Worm (Caenorhabditis elegans) whole organism, L4 larva: Measurements from ENCODE around the gene C49C3.21.

ENCODE experiments used
- R02D3.7 ChIP-seq: fragments of 150-350 bp; sonication (generic microtip); optimal IDR thresholded peaks from 3 replicates; lab custom pipeline; 2014; ENCODE audit warnings: missing biosample characterization, missing genetic modification characterization
- T26A8.4 ChIP-seq: fragments of 200-800 bp; sonication (Bioruptor generic); IDR thresholded peaks from 2 replicates; pipeline ENCODE4 v1.3.6; 2022; ENCODE audit warnings: missing genetic modification characterization, missing compliant biosample characterization
- ZK337.2 ChIP-seq: fragments of 200-800 bp; sonication (Bioruptor generic); IDR thresholded peaks from 2 replicates; pipeline ENCODE4 v1.3.6; 2022; ENCODE audit warnings: missing genetic modification reagents, missing genetic modification characterization, missing compliant biosample characterization
- aha-1 ChIP-seq: fragments of 150-350 bp; peaks from one replicate; lab custom pipeline; 2014; ENCODE audit warnings: missing biosample characterization, missing genetic modification characterization
- aly-2 ChIP-seq: sonication (generic microtip); optimal IDR thresholded peaks from 2 replicates; lab custom pipeline; 2018; ENCODE audit warnings: missing biosample characterization, missing genetic modification characterization
- ama-1 ChIP-seq: fragments of 150-350 bp; optimal IDR thresholded peaks from 2 replicates; lab custom pipeline; 2014; ENCODE audit warnings: inconsistent platforms, mixed read lengths
- arid-1 ChIP-seq: fragments of 200-800 bp; sonication (Bioruptor generic); conservative IDR thresholded peaks from 2 replicates; pipeline ENCODE4 v1.3.6; 2022; ENCODE audit warnings: missing genetic modification reagents, missing genetic modification characterization, missing compliant biosample characterization
- attf-4 ChIP-seq: sonication (generic microtip); optimal IDR thresholded peaks from 3 replicates; lab custom pipeline; 2017; ENCODE audit warnings: missing biosample characterization, missing genetic modification characterization
- ceh-20 ChIP-seq: fragments of 200-800 bp; sonication (Bioruptor generic); IDR thresholded peaks from 2 replicates; pipeline ENCODE4 v1.3.6; 2022; ENCODE audit warnings: missing genetic modification reagents, missing genetic modification characterization, missing compliant biosample characterization
- ceh-32 ChIP-seq: sonication (generic microtip); optimal IDR thresholded peaks from 2 replicates; lab custom pipeline; 2016; ENCODE audit warnings: mild to moderate bottlenecking, missing genetic modification characterization, missing compliant biosample characterization; ENCODE audit not compliant: poor library complexity
- ceh-44 ChIP-seq: fragments of 200-800 bp; sonication (Bioruptor generic); IDR thresholded peaks from 2 replicates; pipeline ENCODE4 v1.3.6; 2022; ENCODE audit warnings: missing genetic modification reagents, missing genetic modification characterization, missing compliant biosample characterization
- ceh-62 ChIP-seq: sonication (generic microtip); optimal IDR thresholded peaks from 2 replicates; lab custom pipeline; 2017; ENCODE audit warnings: missing biosample characterization, missing genetic modification characterization
- ctbp-1 ChIP-seq: fragments of 200-800 bp; sonication (Bioruptor generic); IDR thresholded peaks from 2 replicates; pipeline ENCODE4 v1.3.6; 2022; ENCODE audit warnings: missing genetic modification reagents, missing genetic modification characterization, missing compliant biosample characterization
- daf-16 ChIP-seq, 3 experiments: sonication (generic microtip); optimal IDR thresholded peaks; 2 replicates each; lab custom pipeline; 2016 to 2017; ENCODE audit warnings: missing genetic modification characterization in 3 of 3, missing genetic modification reagents in 3 of 3, mild to moderate bottlenecking in 2 of 3, missing compliant biosample characterization in 2 of 3, missing biosample characterization in 1 of 3, moderate library complexity in 1 of 3
- dmd-6 ChIP-seq: fragments of 200-800 bp; sonication (Bioruptor generic); IDR thresholded peaks from 2 replicates; pipeline ENCODE4 v1.3.6; 2022; ENCODE audit warnings: missing genetic modification reagents, missing genetic modification characterization, missing compliant biosample characterization
- dve-1 ChIP-seq: sonication (generic microtip); optimal IDR thresholded peaks from 2 replicates; lab custom pipeline; 2017; ENCODE audit warnings: antibody characterized with exemption, mild to moderate bottlenecking, missing genetic modification characterization, missing compliant biosample characterization; ENCODE audit not compliant: insufficient read depth
- fos-1 ChIP-seq: fragments of 150-350 bp; optimal IDR thresholded peaks from 2 replicates; lab custom pipeline; 2014; ENCODE audit warnings: missing biosample characterization, missing genetic modification characterization
- hlh-11 ChIP-seq: fragments of 200-800 bp; sonication (Bioruptor generic); optimal IDR thresholded peaks from 2 replicates; lab custom pipeline; 2018; ENCODE audit warnings: mild to moderate bottlenecking, missing genetic modification characterization, missing compliant biosample characterization
- hlh-30 ChIP-seq: sonication (generic microtip); optimal IDR thresholded peaks from 2 replicates; lab custom pipeline; 2017; ENCODE audit warnings: antibody characterized with exemption, mild to moderate bottlenecking, missing genetic modification characterization, missing compliant biosample characterization; ENCODE audit not compliant: insufficient read depth
- hmg-1.1 ChIP-seq: fragments of 200-800 bp; sonication (Bioruptor generic); IDR thresholded peaks from 2 replicates; pipeline ENCODE4 v1.3.6; 2022; ENCODE audit warnings: missing genetic modification reagents, missing genetic modification characterization, missing compliant biosample characterization
- lim-7 ChIP-seq: fragments of 200-800 bp; sonication (Bioruptor generic); IDR thresholded peaks from 2 replicates; pipeline ENCODE4 v1.3.6; 2022; ENCODE audit warnings: missing genetic modification characterization, missing compliant biosample characterization
- lin-13 ChIP-seq: fragments of 150-350 bp; optimal IDR thresholded peaks from 2 replicates; lab custom pipeline; 2014; ENCODE audit warnings: missing biosample characterization, missing genetic modification reagents, missing genetic modification characterization
- lin-15B ChIP-seq: fragments of 150-350 bp; sonication (generic microtip); optimal IDR thresholded peaks from 3 replicates; lab custom pipeline; 2014; ENCODE audit warnings: missing biosample characterization, missing genetic modification characterization
- madf-9 ChIP-seq: fragments of 200-800 bp; sonication (Bioruptor generic); conservative IDR thresholded peaks from 2 replicates; pipeline ENCODE4 v1.3.6; 2022; ENCODE audit warnings: missing genetic modification reagents, missing genetic modification characterization, missing compliant biosample characterization
- mdl-1 ChIP-seq, 2 experiments: fragments of 150-350 bp in 1 of 2; sonication (generic microtip) in 1 of 2; optimal IDR thresholded peaks; 2 replicates each; lab custom pipeline; 2014 to 2017; ENCODE audit warnings: missing biosample characterization in 2 of 2, missing genetic modification characterization in 2 of 2
- mep-1 ChIP-seq: fragments of 150-350 bp; sonication (generic microtip); optimal IDR thresholded peaks from 3 replicates; lab custom pipeline; 2014; ENCODE audit warnings: missing biosample characterization, missing genetic modification characterization
- mes-2 ChIP-seq: sonication (generic microtip); optimal IDR thresholded peaks from 2 replicates; lab custom pipeline; 2016; ENCODE audit warnings: missing genotype, mild to moderate bottlenecking, missing genetic modification characterization, missing compliant biosample characterization; ENCODE audit not compliant: poor library complexity, severe bottlenecking
- mxl-3 ChIP-seq: fragments of 200-800 bp; sonication (Bioruptor generic); optimal IDR thresholded peaks from 2 replicates; lab custom pipeline; 2018; ENCODE audit warnings: mild to moderate bottlenecking, missing genetic modification characterization, missing compliant biosample characterization
- nhr-11 ChIP-seq: fragments of 150-350 bp; optimal IDR thresholded peaks from 2 replicates; lab custom pipeline; 2014; ENCODE audit warnings: missing biosample characterization, missing genetic modification characterization
- nhr-111 ChIP-seq: fragments of 200-800 bp; sonication (Bioruptor generic); optimal IDR thresholded peaks from 2 replicates; lab custom pipeline; 2018; ENCODE audit warnings: mild to moderate bottlenecking, missing genetic modification characterization, missing compliant biosample characterization
- nhr-28 ChIP-seq: fragments of 150-350 bp; optimal IDR thresholded peaks from 2 replicates; lab custom pipeline; 2014; ENCODE audit warnings: missing biosample characterization, missing genetic modification characterization
- nhr-41 ChIP-seq: fragments of 200-800 bp; sonication (Bioruptor generic); IDR thresholded peaks from 2 replicates; pipeline ENCODE4 v1.3.6; 2022; ENCODE audit warnings: missing genetic modification reagents, missing genetic modification characterization, missing compliant biosample characterization
- nhr-48 ChIP-seq: sonication (generic microtip); optimal IDR thresholded peaks from 2 replicates; lab custom pipeline; 2016; ENCODE audit warnings: mild to moderate bottlenecking, missing genetic modification characterization, missing compliant biosample characterization
- nhr-6 ChIP-seq: fragments of 150-350 bp; optimal IDR thresholded peaks from 2 replicates; lab custom pipeline; 2014; ENCODE audit warnings: missing biosample characterization, missing genetic modification characterization
- pha-4 ChIP-seq, 2 experiments: fragments of 150-350 bp in 1 of 2; fragments of 200-800 bp in 1 of 2; sonication (Bioruptor generic) in 1 of 2; IDR thresholded peaks in 1 of 2; optimal IDR thresholded peaks in 1 of 2; 2 replicates each; pipeline versions ENCODE4 v1.3.6 to Lab custom; 2014 to 2022; ENCODE audit warnings: missing genetic modification characterization in 2 of 2, missing genetic modification reagents in 2 of 2, missing biosample characterization in 1 of 2, missing compliant biosample characterization in 1 of 2
- pqm-1 ChIP-seq: sonication (generic microtip); optimal IDR thresholded peaks from 2 replicates; lab custom pipeline; 2017; ENCODE audit warnings: missing biosample characterization, missing genetic modification characterization
- tag-97 ChIP-seq: fragments of 200-800 bp; sonication (Bioruptor generic); IDR thresholded peaks from 2 replicates; pipeline ENCODE4 v1.3.6; 2022; ENCODE audit warnings: missing genetic modification characterization, missing compliant biosample characterization
- tra-1 ChIP-seq: fragments of 200-800 bp; sonication (Bioruptor generic); IDR thresholded peaks from 2 replicates; pipeline ENCODE4 v1.3.6; 2022; ENCODE audit warnings: missing genetic modification reagents, missing genetic modification characterization, missing compliant biosample characterization
- unc-130 ChIP-seq: sonication (generic microtip); optimal IDR thresholded peaks from 2 replicates; lab custom pipeline; 2016; ENCODE audit warnings: missing genetic modification reagents, missing genetic modification characterization, missing compliant biosample characterization
- unc-39 ChIP-seq: sonication (generic microtip); optimal IDR thresholded peaks from 2 replicates; lab custom pipeline; 2017; ENCODE audit warnings: missing biosample characterization, missing genetic modification characterization
- unc-62 ChIP-seq, 3 experiments: fragments of 150-350 bp in 1 of 3; sonication (generic microtip); optimal IDR thresholded peaks in 2 of 3; peaks in 1 of 3; 1 replicate in 1 of 3; 2 replicates in 2 of 3; lab custom pipeline; 2014 to 2017; ENCODE audit warnings: missing biosample characterization in 3 of 3, missing genetic modification characterization in 3 of 3, missing genetic modification reagents in 3 of 3, missing genotype in 1 of 3
- zag-1 ChIP-seq: fragments of 150-350 bp; optimal IDR thresholded peaks from 2 replicates; lab custom pipeline; 2014; ENCODE audit warnings: missing biosample characterization, missing genetic modification characterization
- zip-11 ChIP-seq: fragments of 200-800 bp; sonication (Bioruptor generic); IDR thresholded peaks from 2 replicates; pipeline ENCODE4 v1.3.6; 2022; ENCODE audit warnings: missing genetic modification characterization, missing compliant biosample characterization

C49C3.21 gene

ce11 chrIV:17308211-17308610, 34.6 kb upstream of the C49C3.21 start, which contains the start of gene T28F3.9:
TSS of gene T28F3.9 (plus strand) at chrIV:17308511.
- TF ChIP-seq aly-2 (tag; lab: Kevin White, UChicago) (no peak), zag-1 (tag; lab: Kevin White, UChicago) (no peak), ceh-62 (tag; lab: Kevin White, UChicago) (no peak), ZK337.2 (GFP tag; lab: Robert Waterston, UW) (no peak), unc-39 (no peak), ceh-44 (GFP tag; lab: Robert Waterston, UW) (no peak), arid-1 (GFP tag; lab: Robert Waterston, UW) (no peak), madf-9 (GFP tag; lab: Robert Waterston, UW) (no peak), hlh-30 (tag; lab: Kevin White, UChicago) (no peak), mdl-1 (tag; optimal IDR thresholded peaks at IDR 0.05; lab: Kevin White, UChicago) (no peak), ceh-20 (no peak)

- no peak for TF ChIP-seq lim-7 (GFP tag; lab: Robert Waterston, UW)
- peak in 1 of 2 experiments; percentile 15 for TF ChIP-seq unc-62 (GFP tag; optimal IDR thresholded peaks at IDR 0.05 in 1 of 2; lab: Kevin White, UChicago)
- no peak for TF ChIP-seq unc-62 (tag; optimal IDR thresholded peaks at IDR 0.05; lab: Kevin White, UChicago)
- TF ChIP-seq attf-4, result no peak
These were observed 30.9 kb upstream of the C49C3.21 start, which contains the start of gene snf-9 for ce11 chrIV:17311842-17312241. TSS of gene snf-9 (plus strand) at chrIV:17312142.

- TF ChIP-seq aha-1 (tag; lab: Kevin White, UChicago), result peak; percentile 60
- TF ChIP-seq ZK337.2 (GFP tag; lab: Robert Waterston, UW), result no peak
These were observed 26.4 kb upstream of the C49C3.21 start, which contains the start of gene C49C3.20 for ce11 chrIV:17316398-17316797. TSS of gene C49C3.20 (minus strand) at chrIV:17316498.

- TF ChIP-seq daf-16 (GFP tag; optimal IDR thresholded peaks at IDR 0.05; lab: Kevin White, UChicago) (no peak), daf-16 (tag; optimal IDR thresholded peaks at IDR 0.05; lab: Kevin White, UChicago) (peak; percentile 35), nhr-6 (tag; lab: Kevin White, UChicago) (no peak), mep-1 (tag; lab: Kevin White, UChicago) (no peak), nhr-41 (no peak), ceh-32 (tag; lab: Kevin White, UChicago) (no peak), mes-2 (no peak), T26A8.4 (GFP tag; lab: Robert Waterston, UW) (no peak), dve-1 (no peak), tag-97 (GFP tag; lab: Robert Waterston, UW) (no peak), unc-62 (GFP tag; optimal IDR thresholded peaks at IDR 0.05 in 1 of 2; lab: Kevin White, UChicago) (no peak), unc-62 (tag; optimal IDR thresholded peaks at IDR 0.05; lab: Kevin White, UChicago) (no peak), nhr-111 (no peak), ama-1 (lab: Kevin White, UChicago) (no peak), pha-4 (GFP tag; IDR thresholded peaks at IDR 0.05; lab: Robert Waterston, UW) (no peak), pha-4 (tag; optimal IDR thresholded peaks at IDR 0.05; lab: Kevin White, UChicago) (no peak), dmd-6 (GFP tag; lab: Robert Waterston, UW) (peak; percentile 28; the same call in 1 of the 2 replicates), fos-1 (tag; lab: Kevin White, UChicago) (no peak), R02D3.7 (tag; lab: Kevin White, UChicago) (no peak), lin-13 (GFP tag; lab: Kevin White, UChicago) (no peak), unc-130 (GFP tag; lab: Kevin White, UChicago) (no peak), mxl-3 (GFP tag; lab: Kevin White, UChicago) (no peak), nhr-48 (tag; lab: Kevin White, UChicago) (no peak), hmg-1.1 (no peak), pqm-1 (tag; lab: Kevin White, UChicago) (peak; percentile 96), zip-11 (no peak), hlh-11 (tag; lab: Kevin White, UChicago) (peak; percentile 7), tra-1 (GFP tag; lab: Robert Waterston, UW) (no peak), nhr-28 (peak; percentile 79), lin-15B (tag; lab: Kevin White, UChicago) (no peak), ctbp-1 (no peak), madf-9 (GFP tag; lab: Robert Waterston, UW) (no peak), nhr-11 (tag; lab: Kevin White, UChicago) (no peak)
- TF ChIP-seq, all 104 proteins: peak for 5
These were observed 22.3 kb upstream of the C49C3.21 start, which contains the start of gene C49C3.4 for ce11 chrIV:17320445-17320844. TSS of gene C49C3.4 (plus strand) at chrIV:17320795.
